Worm (Caenorhabditis elegans): ENCODE measurements around the gene nas-39.
A peak's percentile ranks its signal among the peaks of the same experiment; 100 is the strongest.
"Not testable (repeated sequence)": the region's sequence is repeated elsewhere in the genome, so short reads cannot be mapped to it uniquely, and the experiment has no call there.

The nas-39 gene

ce11 chrX:16494630-16495029 is 37.9 kb downstream of the nas-39 start, which contains the start of gene K05G3.2:
TSS of gene K05G3.2 (plus strand) at chrX:16494930.
- no peak for TF ChIP-seq vab-15 (tag; optimal IDR thresholded peaks at IDR 0.05)
- TF ChIP-seq efl-1 (optimal IDR thresholded peaks at IDR 0.05), result no peak
- peak in 1 of 2 experiments; percentile 57 for TF ChIP-seq efl-1 (GFP tag; optimal IDR thresholded peaks at IDR 0.05 in 1 of 2)

ce11 chrX:16501032-16501431 is 44.3 kb downstream of the nas-39 start, which contains the start of gene K05G3.1:
TSS of gene K05G3.1 (plus strand) at chrX:16501332.
- TF ChIP-seq nhr-12 (tag; optimal IDR thresholded peaks at IDR 0.05) (no peak), irx-1 (tag; optimal IDR thresholded peaks at IDR 0.05) (no peak), snpc-4 (tag; optimal IDR thresholded peaks at IDR 0.05) (no peak), mep-1 (tag; optimal IDR thresholded peaks at IDR 0.05) (no peak)

- TF ChIP-seq efl-1 (optimal IDR thresholded peaks at IDR 0.05) (no peak), efl-1 (GFP tag; optimal IDR thresholded peaks at IDR 0.05 in 1 of 2) (peak in 1 of 2 experiments; percentile 75), ceh-90 (tag; optimal IDR thresholded peaks at IDR 0.05) (no peak), ets-5 (GFP tag; IDR thresholded peaks at IDR 0.05) (no peak), nhr-90 (tag; optimal IDR thresholded peaks at IDR 0.05; ENCODE audit: poor library complexity) (peak; percentile 32), lin-15B (tag; optimal IDR thresholded peaks at IDR 0.05) (no peak), ztf-4 (tag; optimal IDR thresholded peaks at IDR 0.05) (no peak), irx-1 (tag; optimal IDR thresholded peaks at IDR 0.05) (no peak), snu-23 (GFP tag; optimal IDR thresholded peaks at IDR 0.05) (peak; percentile 15), unc-62 (GFP tag; optimal IDR thresholded peaks at IDR 0.05) (no peak), ceh-82 (tag; optimal IDR thresholded peaks at IDR 0.05) (no peak), aha-1 (tag; optimal IDR thresholded peaks at IDR 0.05) (no peak), tlp-1 (tag; optimal IDR thresholded peaks at IDR 0.05) (no peak), lin-35 (GFP tag; optimal IDR thresholded peaks at IDR 0.05) (peak in 1 of 2 experiments; percentile 25)
Measured at ce11 chrX:16502997-16503396, 46.3 kb downstream of the nas-39 start.

- TF ChIP-seq Y116A8C.19 (tag; optimal IDR thresholded peaks at IDR 0.05; ENCODE audit: borderline replicate concordance), result no peak
- no peak for TF ChIP-seq C16A3.4 (tag; optimal IDR thresholded peaks at IDR 0.05)
- no peak for TF ChIP-seq jun-1 (tag; optimal IDR thresholded peaks at IDR 0.05)
- TF ChIP-seq nhr-11 (tag; optimal IDR thresholded peaks at IDR 0.05), result no peak
- TF ChIP-seq C34B4.2 (tag; optimal IDR thresholded peaks at IDR 0.05), result no peak
- no peak for TF ChIP-seq fos-1 (tag; optimal IDR thresholded peaks at IDR 0.05)
- TF ChIP-seq ztf-4 (tag; optimal IDR thresholded peaks at IDR 0.05), result no peak
Measured at ce11 chrX:16505348-16505747, 48.6 kb downstream of the nas-39 start, which contains the start of gene T25D1.3. TSS of gene T25D1.3 (plus strand) at chrX:16505648.

ce11 chrX:16515265-16515664 is 58.5 kb downstream of the nas-39 start, which contains the start of gene T25D1.2:
TSS of gene T25D1.2 (plus strand) at chrX:16515565.
- not testable (repeated sequence) for TF ChIP-seq hlh-4, swsn-7, elt-2 (tag; optimal IDR thresholded peaks at IDR 0.05)

ce11 chrX:16518771-16519170 is 62.0 kb downstream of the nas-39 start:
- TF ChIP-seq zip-4 (GFP tag; optimal IDR thresholded peaks at IDR 0.05), result no peak
- TF ChIP-seq efl-1 (optimal IDR thresholded peaks at IDR 0.05), result no peak
- TF ChIP-seq efl-1 (GFP tag; optimal IDR thresholded peaks at IDR 0.05 in 1 of 2), result peak in 1 of 2 experiments; percentile 55

ce11 chrX:16519517-16519916 is 62.8 kb downstream of the nas-39 start, which contains the start of gene T25D1.1:
TSS of gene T25D1.1 (plus strand) at chrX:16519817.
- TF ChIP-seq ceh-90 (tag; optimal IDR thresholded peaks at IDR 0.05) (no peak), lin-15B (tag; optimal IDR thresholded peaks at IDR 0.05) (no peak), irx-1 (tag; optimal IDR thresholded peaks at IDR 0.05) (no peak), efl-3 (GFP tag; optimal IDR thresholded peaks at IDR 0.05) (no peak), nhr-47 (tag; optimal IDR thresholded peaks at IDR 0.05) (no peak), mep-1 (tag; optimal IDR thresholded peaks at IDR 0.05) (no peak), tbx-2 (tag; optimal IDR thresholded peaks at IDR 0.05) (no peak), unc-30 (tag; optimal IDR thresholded peaks at IDR 0.05) (no peak), nhr-84 (tag; optimal IDR thresholded peaks at IDR 0.05) (no peak), Y116A8C.19 (tag; optimal IDR thresholded peaks at IDR 0.05; ENCODE audit: borderline replicate concordance) (no peak), nhr-76 (tag; optimal IDR thresholded peaks at IDR 0.05) (no peak)
